Worm (Caenorhabditis elegans): Measurements from ENCODE around the gene Y43C5A.7.

DNA sequence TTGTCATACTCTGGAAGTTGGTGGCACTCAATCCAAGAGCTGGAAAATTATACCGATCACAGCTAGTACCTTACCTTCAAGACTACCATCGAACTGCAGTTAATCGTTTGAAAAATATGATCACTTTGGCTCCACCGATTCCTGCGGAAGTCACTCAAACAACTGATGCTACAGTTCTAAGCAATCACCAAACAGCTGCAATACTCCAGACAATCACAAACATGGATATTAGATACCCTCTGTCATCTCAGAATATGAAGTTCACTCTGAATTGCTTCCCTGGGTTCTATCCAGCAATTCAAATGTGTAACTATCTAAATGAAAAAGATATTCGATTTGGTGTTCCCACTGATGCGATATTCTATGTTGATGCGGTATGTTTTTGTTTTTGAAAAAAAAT is 11.5 kb downstream of the Y43C5A.7 start:
- TF ChIP-seq ces-1 (GFP tag; optimal IDR thresholded peaks at IDR 0.05) = no peak
- no peak for TF ChIP-seq pha-4 (tag; optimal IDR thresholded peaks at IDR 0.05)
- TF ChIP-seq nhr-237 (tag; optimal IDR thresholded peaks at IDR 0.05) = no peak
- TF ChIP-seq unc-62 (GFP tag; optimal IDR thresholded peaks at IDR 0.05) = no peak
- no peak for TF ChIP-seq nhr-28 (tag; optimal IDR thresholded peaks at IDR 0.05)

Data from whole organism, mixed stage, embryonic.